Worm (Caenorhabditis elegans) whole organism, L4/young adult: Measurements from ENCODE around the gene gst-35.

ENCODE experiments used
- W03F9.2 ChIP-seq: fragments of 150-350 bp; optimal IDR thresholded peaks from 2 replicates; lab custom pipeline; 2014; ENCODE audit warnings: missing biosample characterization, missing genetic modification characterization
- dao-5 ChIP-seq: sonication (generic microtip); optimal IDR thresholded peaks from 2 replicates; lab custom pipeline; 2016; ENCODE audit warnings: missing genotype, missing genetic modification characterization, moderate library complexity, missing compliant biosample characterization

DNA sequence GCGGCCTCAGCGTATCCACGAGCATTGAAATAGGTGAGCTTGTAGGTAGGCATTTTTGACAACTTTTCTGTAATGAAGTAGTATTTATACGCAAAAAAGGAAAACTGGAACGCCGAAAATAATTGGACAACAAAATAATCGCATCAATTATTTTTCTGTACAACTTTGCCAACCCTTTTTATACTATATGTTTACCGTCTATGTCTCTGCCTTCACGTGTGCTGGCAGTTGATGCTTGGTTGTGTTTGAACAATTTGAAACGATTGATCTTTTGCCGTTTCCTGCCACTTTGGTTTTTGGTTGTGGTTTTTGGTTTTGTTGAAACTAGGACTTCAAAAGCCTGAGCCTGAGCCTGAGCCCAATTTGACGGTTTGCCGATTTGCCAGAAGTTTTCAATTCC is 17.8 kb downstream of the gst-35 start, which contains the start of gene gst-28:
- no peak for TF ChIP-seq dao-5 (tag; lab: Kevin White, UChicago)
- TF ChIP-seq W03F9.2 (tag; lab: Kevin White, UChicago): no peak
